Worm (Caenorhabditis elegans): ENCODE measurements around the gene maoc-1.

DNA sequence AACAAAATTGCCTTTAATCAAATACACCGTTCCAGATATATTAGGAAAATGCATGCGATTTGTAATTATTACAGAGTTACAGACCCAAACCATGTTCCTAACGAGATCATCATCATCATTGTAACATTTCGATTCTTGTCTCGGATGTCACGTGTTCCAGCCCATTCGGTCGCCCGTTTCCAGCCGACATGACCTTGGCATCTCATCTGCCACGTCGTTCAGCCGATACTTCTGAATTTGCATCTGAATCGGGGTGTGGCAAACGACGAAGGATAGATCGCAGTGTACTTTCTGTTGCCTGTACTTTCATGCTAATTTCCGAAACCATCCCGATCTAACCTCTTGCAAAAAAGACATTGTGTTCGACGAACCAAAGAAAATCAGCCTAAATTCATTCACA lies 43.6 kb downstream of the maoc-1 start:
- TF ChIP-seq ref-1 (GFP tag; conservative IDR thresholded peaks at IDR 0.05) (no peak), klf-2 (GFP tag; conservative IDR thresholded peaks at IDR 0.05) (no peak), ztf-23 (GFP tag; IDR thresholded peaks at IDR 0.05) (no peak)

Measured in whole organism, midembryonic.